Worm (Caenorhabditis elegans) whole organism, L4 larva: Measurements from ENCODE around the gene lgc-46.

Experiments used
- Y105C5A.15 ChIP-seq: fragments of 200-800 bp; sonication (Bioruptor generic); IDR thresholded peaks from 2 replicates; pipeline ENCODE4 v1.3.6; 2022; ENCODE audit warnings: missing genetic modification characterization, missing compliant biosample characterization
- aly-2 ChIP-seq: sonication (generic microtip); optimal IDR thresholded peaks from 2 replicates; lab custom pipeline; 2018; ENCODE audit warnings: missing biosample characterization, missing genetic modification characterization
- lin-29 ChIP-seq: fragments of 200-800 bp; sonication (Bioruptor generic); IDR thresholded peaks from 2 replicates; pipeline ENCODE4 v1.3.6; 2022; ENCODE audit warnings: missing genetic modification reagents, missing genetic modification characterization, missing compliant biosample characterization
- vab-7 ChIP-seq: fragments of 200-800 bp; sonication (Bioruptor generic); IDR thresholded peaks from 2 replicates; pipeline ENCODE4 v1.3.6; 2022; ENCODE audit warnings: missing genetic modification reagents, missing genetic modification characterization, missing compliant biosample characterization
- zag-1 ChIP-seq: fragments of 150-350 bp; optimal IDR thresholded peaks from 2 replicates; lab custom pipeline; 2014; ENCODE audit warnings: missing biosample characterization, missing genetic modification characterization
- zfp-2 ChIP-seq: sonication (generic microtip); optimal IDR thresholded peaks from 2 replicates; lab custom pipeline; 2016; ENCODE audit warnings: mild to moderate bottlenecking, missing genetic modification characterization, missing compliant biosample characterization

- TF ChIP-seq aly-2 (tag; lab: Kevin White, UChicago) (no peak), lin-29 (GFP tag; lab: Robert Waterston, UW) (no peak), zfp-2 (tag; lab: Kevin White, UChicago) (no peak), zag-1 (tag; lab: Kevin White, UChicago) (no peak), vab-7 (GFP tag; lab: Robert Waterston, UW) (peak; percentile 71; the same call in 1 of the 2 replicates), Y105C5A.15 (no peak)
These were observed 13.6 kb downstream of the lgc-46 start for ce11 chrIII:1122239-1122638.
